Fruit fly (Drosophila melanogaster) whole organism, embryonic: ENCODE measurements around the gene Sld5.

Experiments
- Asciz ChIP-seq: fragments of 200-800 bp; sonication (Bioruptor generic); optimal IDR thresholded peaks from 2 replicates; lab custom pipeline; 2017; ENCODE audit warnings: missing biosample characterization, mild to moderate bottlenecking, missing genetic modification characterization, missing genetic modification reagents
- B-H1 ChIP-seq: fragments of 200-800 bp; sonication (Bioruptor generic); IDR thresholded peaks from 3 replicates; pipeline ENCODE4 v1.3.6; 2022; ENCODE audit warnings: missing biosample characterization, missing genetic modification characterization
- CG1024 ChIP-seq: fragments of 200-800 bp; sonication (Bioruptor generic); IDR thresholded peaks from 2 replicates; pipeline ENCODE4 v1.3.6; 2022; ENCODE audit warnings: missing biosample characterization, missing genetic modification characterization
- CG10267 ChIP-seq: fragments of 200-800 bp; sonication (Bioruptor generic); optimal IDR thresholded peaks from 2 replicates; lab custom pipeline; 2018; ENCODE audit warnings: missing biosample characterization, mild to moderate bottlenecking, missing genetic modification characterization, moderate library complexity
- CG10431 ChIP-seq: fragments of 200-800 bp; sonication (Bioruptor generic); optimal IDR thresholded peaks from 3 replicates; lab custom pipeline; 2018; ENCODE audit warnings: missing biosample characterization, mild to moderate bottlenecking, missing genetic modification characterization
- CG10565 ChIP-seq: fragments of 200-800 bp; sonication (Bioruptor generic); optimal IDR thresholded peaks from 3 replicates; lab custom pipeline; 2016; ENCODE audit warnings: missing biosample characterization, mild to moderate bottlenecking, missing genetic modification characterization
- CG12236 ChIP-seq: fragments of 200-800 bp; sonication (Bioruptor generic); optimal IDR thresholded peaks from 2 replicates; lab custom pipeline; 2016; ENCODE audit warnings: missing biosample characterization, missing genetic modification characterization
- CG12299 ChIP-seq: fragments of 200-800 bp; sonication (Bioruptor generic); optimal IDR thresholded peaks from 2 replicates; lab custom pipeline; 2018; ENCODE audit warnings: missing biosample characterization, mild to moderate bottlenecking, missing genetic modification characterization
- CG14050 ChIP-seq: fragments of 200-800 bp; sonication (Bioruptor generic); IDR thresholded peaks from 3 replicates; pipeline ENCODE4 v1.3.6; 2022; ENCODE audit warnings: missing biosample characterization, missing genetic modification characterization
- CG14860 ChIP-seq: fragments of 200-800 bp; sonication (Bioruptor generic); IDR thresholded peaks from 3 replicates; pipeline ENCODE4 v1.3.6; 2022; ENCODE audit warnings: missing biosample characterization, missing genetic modification characterization; ENCODE audit not compliant: partially characterized antibody
- CG17568 ChIP-seq: fragments of 200-800 bp; sonication (Bioruptor generic); optimal IDR thresholded peaks from 2 replicates; lab custom pipeline; 2018; ENCODE audit warnings: missing biosample characterization, mild to moderate bottlenecking, missing genetic modification characterization, moderate library complexity
- CG17829 ChIP-seq: fragments of 200-800 bp; optimal IDR thresholded peaks from 2 replicates; lab custom pipeline; 2019; ENCODE audit warnings: missing biosample characterization, mild to moderate bottlenecking, missing genetic modification characterization, moderate library complexity
- CG2199 ChIP-seq: fragments of 200-800 bp; sonication (Bioruptor generic); IDR thresholded peaks from 3 replicates; pipeline ENCODE4 v1.3.6; 2022; ENCODE audit warnings: missing biosample characterization, missing genetic modification characterization
- CG2678 ChIP-seq: fragments of 200-800 bp; sonication (Bioruptor generic); optimal IDR thresholded peaks from 3 replicates; lab custom pipeline; 2019; ENCODE audit warnings: missing biosample characterization, mild to moderate bottlenecking, missing genetic modification characterization, moderate library complexity
- CG2712 ChIP-seq: fragments of 200-800 bp; optimal IDR thresholded peaks from 3 replicates; lab custom pipeline; 2019; ENCODE audit warnings: missing biosample characterization, mild to moderate bottlenecking, missing genetic modification characterization, moderate library complexity
- CG4424 ChIP-seq: fragments of 200-800 bp; sonication (Bioruptor generic); optimal IDR thresholded peaks from 3 replicates; lab custom pipeline; 2016; ENCODE audit warnings: missing biosample characterization, missing genetic modification characterization
- CG6765 ChIP-seq: fragments of 200-800 bp; sonication (Bioruptor generic); optimal IDR thresholded peaks from 3 replicates; lab custom pipeline; 2017; ENCODE audit warnings: missing biosample characterization, mild to moderate bottlenecking, missing genetic modification characterization
- CG8478 ChIP-seq: fragments of >200 bp; optimal IDR thresholded peaks from 2 replicates; lab custom pipeline; 2018
- CG8765 ChIP-seq: fragments of 200-800 bp; sonication (Bioruptor generic); IDR thresholded peaks from 2 replicates; pipeline ENCODE4 v1.3.6; 2022; ENCODE audit warnings: missing biosample characterization, missing genetic modification characterization
- CG9215 ChIP-seq: fragments of 200-800 bp; sonication (Bioruptor generic); IDR thresholded peaks from 2 replicates; pipeline ENCODE4 v1.3.6; 2022; ENCODE audit warnings: missing biosample characterization, missing genetic modification characterization
- Deaf1 ChIP-seq: fragments of 200-800 bp; optimal IDR thresholded peaks from 3 replicates; lab custom pipeline; 2019; ENCODE audit warnings: missing biosample characterization, mild to moderate bottlenecking, missing genetic modification characterization, moderate library complexity
- E2f1 ChIP-seq: fragments of 200-800 bp; sonication (Bioruptor generic); IDR thresholded peaks from 2 replicates; pipeline ENCODE4 v1.3.6; 2022; ENCODE audit warnings: missing biosample characterization, missing genetic modification characterization
- HHEX ChIP-seq: fragments of 200-800 bp; sonication (Bioruptor generic); optimal IDR thresholded peaks from 3 replicates; lab custom pipeline; 2017; ENCODE audit warnings: missing biosample characterization, mild to moderate bottlenecking, missing genetic modification characterization, missing genetic modification reagents
- Hr39 ChIP-seq: fragments of >200 bp; optimal IDR thresholded peaks from 2 replicates; lab custom pipeline; 2017
- Hsf ChIP-seq: fragments of 200-800 bp; sonication (Bioruptor generic); optimal IDR thresholded peaks from 3 replicates; lab custom pipeline; 2016; ENCODE audit warnings: missing biosample characterization, missing genetic modification characterization
- Lhr ChIP-seq: fragments of 200-800 bp; sonication (Bioruptor generic); optimal IDR thresholded peaks from 3 replicates; lab custom pipeline; 2017; ENCODE audit warnings: mild to moderate bottlenecking, missing biosample characterization, missing genetic modification reagents, missing genetic modification characterization
- MBD-R2 ChIP-seq: fragments of 200-800 bp; sonication (Bioruptor generic); IDR thresholded peaks from 2 replicates; pipeline ENCODE4 v1.3.6; 2022; ENCODE audit warnings: missing biosample characterization, missing genetic modification characterization
- Mad ChIP-seq: fragments of 200-800 bp; sonication (Bioruptor generic); optimal IDR thresholded peaks from 2 replicates; lab custom pipeline; 2016; ENCODE audit warnings: missing biosample characterization, missing genetic modification characterization
- Meics ChIP-seq: fragments of 200-800 bp; sonication (Bioruptor generic); optimal IDR thresholded peaks from 2 replicates; lab custom pipeline; 2017; ENCODE audit warnings: missing biosample characterization, mild to moderate bottlenecking, missing genetic modification characterization
- NK7.1 ChIP-seq: fragments of 200-800 bp; sonication (Bioruptor generic); optimal IDR thresholded peaks from 3 replicates; lab custom pipeline; 2016; ENCODE audit warnings: missing biosample characterization, missing genetic modification characterization
- Oli ChIP-seq: fragments of 200-800 bp; sonication (Bioruptor generic); optimal IDR thresholded peaks from 2 replicates; lab custom pipeline; 2018; ENCODE audit warnings: missing biosample characterization, mild to moderate bottlenecking, missing genetic modification characterization, moderate library complexity
- Rx ChIP-seq: fragments of 200-800 bp; sonication (Bioruptor generic); IDR thresholded peaks from 2 replicates; pipeline ENCODE4 v1.3.6; 2022; ENCODE audit warnings: missing biosample characterization, missing genetic modification characterization
- Six4 ChIP-seq: fragments of 200-800 bp; sonication (Bioruptor generic); optimal IDR thresholded peaks from 2 replicates; lab custom pipeline; 2016; ENCODE audit warnings: missing biosample characterization, missing genetic modification characterization
- TFAM ChIP-seq: fragments of 200-800 bp; sonication (Bioruptor generic); optimal IDR thresholded peaks from 2 replicates; lab custom pipeline; 2017; ENCODE audit warnings: missing biosample characterization, missing genetic modification characterization, inconsistent platforms
- az2 ChIP-seq: fragments of 200-800 bp; sonication (Bioruptor generic); optimal IDR thresholded peaks from 3 replicates; lab custom pipeline; 2016; ENCODE audit warnings: missing biosample characterization, missing genetic modification characterization
- btn ChIP-seq: fragments of 200-800 bp; sonication (Bioruptor generic); optimal IDR thresholded peaks from 2 replicates; lab custom pipeline; 2016; ENCODE audit warnings: missing biosample characterization, missing genetic modification characterization
- cad ChIP-seq: fragments of >200 bp; optimal IDR thresholded peaks from 2 replicates; lab custom pipeline; 2017; ENCODE audit warnings: missing biosample characterization, missing genetic modification characterization
- chinmo ChIP-seq: fragments of 200-800 bp; sonication (Bioruptor generic); IDR thresholded peaks from 4 replicates; pipeline ENCODE4 v1.3.6; 2022; ENCODE audit warnings: missing biosample characterization, missing genetic modification characterization; ENCODE audit not compliant: partially characterized antibody
- dpn ChIP-seq, 2 experiments: fragments of 200-800 bp; sonication (Bioruptor generic); optimal IDR thresholded peaks; 3 replicates each; lab custom pipeline; 2016; ENCODE audit warnings: missing biosample characterization in 2 of 2, missing genetic modification characterization in 2 of 2
- gro ChIP-seq: fragments of 200-800 bp; sonication (Bioruptor generic); optimal IDR thresholded peaks from 2 replicates; lab custom pipeline; 2016; ENCODE audit warnings: missing biosample characterization, missing genetic modification characterization
- gt ChIP-seq: fragments of 200-800 bp; sonication (Bioruptor generic); IDR thresholded peaks from 2 replicates; pipeline ENCODE4 v1.3.6; 2022; ENCODE audit warnings: missing biosample characterization, missing genetic modification characterization
- knrl ChIP-seq: fragments of 200-800 bp; sonication (Bioruptor generic); IDR thresholded peaks from 3 replicates; pipeline ENCODE4 v1.3.6; 2022; ENCODE audit warnings: missing biosample characterization, missing genetic modification characterization; ENCODE audit not compliant: partially characterized antibody
- peb ChIP-seq: fragments of 200-800 bp; sonication (Bioruptor generic); IDR thresholded peaks from 2 replicates; pipeline ENCODE4 v1.3.6; 2022; ENCODE audit warnings: missing biosample characterization, missing genetic modification characterization
- prd ChIP-seq, 3 experiments: fragments of >200 bp in 2 of 3; fragments of 200-800 bp in 1 of 3; sonication (Bioruptor generic) in 1 of 3; optimal IDR thresholded peaks in 2 of 3; IDR thresholded peaks in 1 of 3; 2 replicates in 2 of 3; 3 replicates in 1 of 3; pipeline versions ENCODE4 v1.3.6 to Lab custom; 2017 to 2022; ENCODE audit warnings: missing biosample characterization in 1 of 3, missing genetic modification characterization in 1 of 3
- repo ChIP-seq: fragments of 200-800 bp; sonication (Bioruptor generic); optimal IDR thresholded peaks from 2 replicates; lab custom pipeline; 2016; ENCODE audit warnings: missing biosample characterization, missing genetic modification characterization
- row ChIP-seq: fragments of 200-800 bp; sonication (Bioruptor generic); IDR thresholded peaks from 3 replicates; pipeline ENCODE4 v1.3.6; 2022; ENCODE audit warnings: missing biosample characterization, missing genetic modification characterization
- sim ChIP-seq: fragments of 200-800 bp; sonication (Bioruptor generic); IDR thresholded peaks from 2 replicates; pipeline ENCODE4 v1.3.6; 2022; ENCODE audit warnings: missing biosample characterization, missing genetic modification characterization
- sna ChIP-seq: fragments of 200-800 bp; sonication (Bioruptor generic); IDR thresholded peaks from 2 replicates; pipeline ENCODE4 v1.3.6; 2022; ENCODE audit warnings: missing biosample characterization, missing genetic modification characterization; ENCODE audit not compliant: partially characterized antibody
- trh ChIP-seq: fragments of 200-800 bp; sonication (Bioruptor generic); optimal IDR thresholded peaks from 2 replicates; lab custom pipeline; 2016; ENCODE audit warnings: missing biosample characterization, missing genetic modification characterization
- unpg ChIP-seq: fragments of 200-800 bp; sonication (Bioruptor generic); optimal IDR thresholded peaks from 3 replicates; lab custom pipeline; 2018; ENCODE audit warnings: missing biosample characterization, mild to moderate bottlenecking, missing genetic modification characterization, moderate library complexity
- wor ChIP-seq: fragments of 200-800 bp; sonication (Bioruptor generic); IDR thresholded peaks from 2 replicates; pipeline ENCODE4 v1.3.6; 2022; ENCODE audit warnings: missing biosample characterization, missing genetic modification characterization

The Sld5 gene

dm6 chr3R:26055214-26055632 lies 1.1 kb downstream of the Sld5 start, which contains the start of gene Cmpk (continued):
- TF ChIP-seq HHEX (peak; percentile 54), CG8765 (no peak), sna (GFP tag; lab: Robert Waterston, UW) (peak; percentile 40), trh (GFP tag; lab: Kevin White, UChicago) (no peak), CG10267 (tag; lab: Kevin White, UChicago) (peak; percentile 94), row (GFP tag; lab: Robert Waterston, UW) (peak; percentile 51; the same call in 2 of the 3 replicates), Asciz (peak; percentile 68), knrl (GFP tag; lab: Robert Waterston, UW) (0 out of 3 replicates have a peak, but pooled peaks have one; percentile 32), chinmo (GFP tag; lab: Robert Waterston, UW) (peak; percentile 88; the same call in 2 of the 4 replicates), dpn (GFP tag; optimal IDR thresholded peaks at IDR 0.05; lab: Kevin White, UChicago) (peak; percentile 38 to 42), CG14860 (GFP tag; lab: Robert Waterston, UW) (no peak), B-H1 (GFP tag; lab: Robert Waterston, UW) (no peak; the same call in 2 of the 3 replicates), CG8478 (lab: Kevin White, UChicago) (no peak), CG14050 (GFP tag; lab: Robert Waterston, UW) (peak; percentile 43), CG9215 (GFP tag; lab: Robert Waterston, UW) (no peak), CG4424 (GFP tag; lab: Kevin White, UChicago) (peak; percentile 61), az2 (GFP tag; lab: Kevin White, UChicago) (peak; percentile 30), CG10565 (GFP tag; lab: Kevin White, UChicago) (no peak), Deaf1 (no peak), E2f1 (GFP tag; lab: Robert Waterston, UW) (peak; percentile 70), gro (GFP tag; lab: Kevin White, UChicago) (peak; percentile 73), cad (GFP tag; lab: Kevin White, UChicago) (no peak), Meics (GFP tag; lab: Kevin White, UChicago) (peak; percentile 84), CG12299 (peak; percentile 47), CG12236 (GFP tag; lab: Kevin White, UChicago) (no peak), btn (no peak), sim (peak; percentile 52; the same call in 1 of the 2 replicates), CG2678 (tag; lab: Kevin White, UChicago) (no peak), TFAM (GFP tag; lab: Kevin White, UChicago) (peak; percentile 28), unpg (GFP tag; lab: Kevin White, UChicago) (peak; percentile 73), CG17829 (tag; lab: Kevin White, UChicago) (peak; percentile 57), gt (GFP tag; lab: Robert Waterston, UW) (peak; percentile 54), peb (GFP tag; lab: Robert Waterston, UW) (no peak), CG2199 (GFP tag; lab: Robert Waterston, UW) (no peak), CG10431 (GFP tag; lab: Kevin White, UChicago) (peak; percentile 77), MBD-R2 (peak; percentile 82), Oli (tag; lab: Kevin White, UChicago) (peak; percentile 41), Six4 (GFP tag; lab: Kevin White, UChicago) (peak; percentile 60), CG6765 (peak; percentile 80), Hsf (GFP tag; lab: Kevin White, UChicago) (peak; percentile 54), Lhr (GFP tag; lab: Kevin White, UChicago) (peak; percentile 39), CG2712 (tag; lab: Kevin White, UChicago) (peak; percentile 73), wor (GFP tag; lab: Robert Waterston, UW) (no peak), CG17568 (GFP tag; lab: Kevin White, UChicago) (no peak), Rx (peak; percentile 29; the same call in 1 of the 2 replicates), prd (optimal IDR thresholded peaks at IDR 0.05; lab: Kevin White, UChicago) (no peak), prd (GFP tag; IDR thresholded peaks at IDR 0.05; lab: Robert Waterston, UW) (peak; percentile 44; the same call in 2 of the 3 replicates), Hr39 (lab: Kevin White, UChicago) (no peak), Mad (GFP tag; lab: Kevin White, UChicago) (peak; percentile 27), repo (no peak), CG1024 (peak; percentile 47), NK7.1 (peak; percentile 54)
